Worm (Caenorhabditis elegans): ENCODE results near the gene nhr-10.

DNA sequence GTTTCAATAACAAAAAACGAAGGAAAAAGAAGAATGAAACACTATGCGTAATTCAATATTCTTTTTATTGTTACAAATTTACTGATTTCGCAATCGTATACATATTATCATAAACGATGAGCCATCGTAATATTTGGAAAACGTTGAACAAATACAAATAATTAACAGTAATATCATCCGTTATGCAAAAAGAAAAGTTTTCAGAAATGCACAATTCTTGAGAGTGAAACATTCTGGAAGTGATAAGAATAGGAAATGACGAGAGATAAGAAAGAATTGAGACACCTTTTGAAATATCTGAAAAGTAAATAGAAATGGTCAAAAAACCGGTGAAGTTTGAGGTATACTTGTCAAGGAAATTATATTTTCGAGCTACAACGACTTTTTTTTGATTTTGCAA, 33.8 kb downstream of the nhr-10 start:
- TF ChIP-seq ama-1 (optimal IDR thresholded peaks at IDR 0.05): no peak
- TF ChIP-seq pha-2 (tag; optimal IDR thresholded peaks at IDR 0.05): no peak
